Worm (Caenorhabditis elegans) whole organism, L1 larva: Measurements from ENCODE around the gene F42A10.6.
A peak's percentile ranks its signal among the peaks of the same experiment; 100 is the strongest.

ENCODE experiments used
- C16A3.4 ChIP-seq: fragments of 150-350 bp; optimal IDR thresholded peaks from 2 replicates; lab custom pipeline; 2014; ENCODE audit warnings: missing biosample characterization, missing genetic modification characterization
- C34B4.2 ChIP-seq: sonication (generic microtip); optimal IDR thresholded peaks from 2 replicates; lab custom pipeline; 2017; ENCODE audit warnings: mild to moderate bottlenecking, missing genetic modification characterization, missing compliant biosample characterization
- aha-1 ChIP-seq: fragments of 150-350 bp; optimal IDR thresholded peaks from 2 replicates; lab custom pipeline; 2014; ENCODE audit warnings: missing biosample characterization, missing genetic modification characterization
- alr-1 ChIP-seq: fragments of 200-800 bp; sonication (Bioruptor generic); optimal IDR thresholded peaks from 2 replicates; lab custom pipeline; 2018; ENCODE audit warnings: borderline replicate concordance, mild to moderate bottlenecking, missing genetic modification characterization, missing compliant biosample characterization
- ama-1 ChIP-seq: fragments of 150-350 bp; optimal IDR thresholded peaks from 2 replicates; lab custom pipeline; 2014
- ceh-63 ChIP-seq: fragments of 200-800 bp; sonication (Bioruptor generic); optimal IDR thresholded peaks from 2 replicates; lab custom pipeline; 2018; ENCODE audit warnings: mild to moderate bottlenecking, missing genetic modification characterization, missing compliant biosample characterization
- ceh-8 ChIP-seq: fragments of 200-800 bp; sonication (Bioruptor generic); optimal IDR thresholded peaks from 2 replicates; lab custom pipeline; 2018; ENCODE audit warnings: mild to moderate bottlenecking, missing genetic modification characterization, moderate library complexity, missing compliant biosample characterization
- ceh-90 ChIP-seq: sonication (generic microtip); optimal IDR thresholded peaks from 2 replicates; lab custom pipeline; 2016; ENCODE audit warnings: missing genetic modification characterization, missing compliant biosample characterization
- ces-1 ChIP-seq: fragments of 150-350 bp; optimal IDR thresholded peaks from 2 replicates; lab custom pipeline; 2014; ENCODE audit warnings: missing biosample characterization, missing genetic modification reagents, missing genetic modification characterization
- dpl-1 ChIP-seq, 3 experiments: fragments of 150-350 bp in 2 of 3; sonication (generic microtip) in 1 of 3; optimal IDR thresholded peaks; 2 replicates each; lab custom pipeline; 2014 to 2017; ENCODE audit warnings: missing biosample characterization in 3 of 3, missing genetic modification characterization in 3 of 3, missing genetic modification reagents in 3 of 3
- dsc-1 ChIP-seq: sonication (generic microtip); optimal IDR thresholded peaks from 2 replicates; lab custom pipeline; 2016; ENCODE audit warnings: mild to moderate bottlenecking, missing genetic modification characterization, missing compliant biosample characterization
- efl-3 ChIP-seq: fragments of 200-800 bp; sonication (Bioruptor generic); optimal IDR thresholded peaks from 2 replicates; lab custom pipeline; 2018; ENCODE audit warnings: mild to moderate bottlenecking, missing genetic modification characterization, missing compliant biosample characterization
- egl-13 ChIP-seq: sonication (generic microtip); optimal IDR thresholded peaks from 2 replicates; lab custom pipeline; 2016; ENCODE audit warnings: missing genotype, missing genetic modification reagents, missing genetic modification characterization, missing compliant biosample characterization
- egl-27 ChIP-seq, 2 experiments: fragments of 150-350 bp in 1 of 2; sonication (generic microtip); optimal IDR thresholded peaks; 3 replicates each; lab custom pipeline; 2017 to 2018; ENCODE audit warnings: missing biosample characterization in 2 of 2, missing genetic modification characterization in 2 of 2, missing genetic modification reagents in 2 of 2
- elt-2 ChIP-seq: sonication (generic microtip); optimal IDR thresholded peaks from 2 replicates; lab custom pipeline; 2016; ENCODE audit warnings: missing genetic modification characterization, mild to moderate bottlenecking, inconsistent platforms, missing compliant biosample characterization, missing genetic modification reagents
- elt-3 ChIP-seq, 6 experiments: fragments of 150-350 bp in 1 of 6; sonication (generic microtip); optimal IDR thresholded peaks; 2 replicates each; lab custom pipeline; 2017 to 2018; ENCODE audit warnings: missing biosample characterization in 6 of 6, missing genetic modification characterization in 6 of 6, inconsistent platforms in 1 of 6
- ets-5 ChIP-seq: fragments of 200-800 bp; sonication (Bioruptor generic); IDR thresholded peaks from 2 replicates; pipeline ENCODE4 v1.3.6; 2022; ENCODE audit warnings: missing genetic modification characterization, missing compliant biosample characterization
- grh-1 ChIP-seq: fragments of 200-800 bp; sonication (Bioruptor generic); IDR thresholded peaks from 2 replicates; pipeline ENCODE4 v1.3.6; 2022; ENCODE audit warnings: missing genetic modification reagents, missing genetic modification characterization, missing compliant biosample characterization
- hpl-2 ChIP-seq: fragments of 150-350 bp; optimal IDR thresholded peaks from 2 replicates; lab custom pipeline; 2014; ENCODE audit warnings: missing biosample characterization, missing genetic modification reagents, missing genetic modification characterization
- isw-1 ChIP-seq: fragments of 200-800 bp; sonication (Bioruptor generic); IDR thresholded peaks from 2 replicates; pipeline ENCODE4 v1.3.6; 2022; ENCODE audit warnings: missing genetic modification characterization, missing compliant biosample characterization
- jun-1 ChIP-seq: fragments of 150-350 bp; optimal IDR thresholded peaks from 2 replicates; lab custom pipeline; 2014; ENCODE audit warnings: missing biosample characterization, missing genetic modification reagents, missing genetic modification characterization
- lin-14 ChIP-seq: fragments of 200-800 bp; sonication (Bioruptor generic); optimal IDR thresholded peaks from 2 replicates; lab custom pipeline; 2018; ENCODE audit warnings: mild to moderate bottlenecking, missing genetic modification characterization, moderate library complexity, missing compliant biosample characterization
- lin-39 ChIP-seq: fragments of 150-350 bp; optimal IDR thresholded peaks from 2 replicates; lab custom pipeline; 2014; ENCODE audit warnings: missing biosample characterization, missing genetic modification reagents, missing genetic modification characterization
- lir-3 ChIP-seq: sonication (generic microtip); optimal IDR thresholded peaks from 2 replicates; lab custom pipeline; 2016; ENCODE audit warnings: mild to moderate bottlenecking, missing genetic modification characterization, moderate library complexity, missing compliant biosample characterization; ENCODE audit not compliant: poor library complexity
- lsy-2 ChIP-seq, 2 experiments: fragments of 150-350 bp; optimal IDR thresholded peaks; 2 replicates each; lab custom pipeline; 2014; ENCODE audit warnings: missing biosample characterization in 2 of 2, missing genetic modification characterization in 2 of 2
- mab-9 ChIP-seq: fragments of 200-800 bp; sonication (Bioruptor generic); IDR thresholded peaks from 2 replicates; pipeline ENCODE4 v1.3.6; 2022; ENCODE audit warnings: missing genetic modification reagents, missing genetic modification characterization, missing compliant biosample characterization
- mef-2 ChIP-seq: fragments of 150-350 bp; optimal IDR thresholded peaks from 2 replicates; lab custom pipeline; 2014; ENCODE audit warnings: missing biosample characterization, missing genetic modification characterization
- mep-1 ChIP-seq: fragments of 150-350 bp; optimal IDR thresholded peaks from 2 replicates; lab custom pipeline; 2014; ENCODE audit warnings: missing biosample characterization, missing genetic modification characterization
- nhr-11 ChIP-seq: fragments of 150-350 bp; optimal IDR thresholded peaks from 2 replicates; lab custom pipeline; 2014; ENCODE audit warnings: missing biosample characterization, missing genetic modification characterization
- nhr-19 ChIP-seq: fragments of 200-800 bp; sonication (Bioruptor generic); conservative IDR thresholded peaks from 2 replicates; pipeline ENCODE4 v1.3.6; 2022; ENCODE audit warnings: missing genetic modification characterization, missing compliant biosample characterization
- nhr-20 ChIP-seq: sonication (generic microtip); optimal IDR thresholded peaks from 2 replicates; lab custom pipeline; 2016; ENCODE audit warnings: mild to moderate bottlenecking, missing genetic modification characterization, missing compliant biosample characterization
- nhr-28 ChIP-seq: fragments of 150-350 bp; optimal IDR thresholded peaks from 2 replicates; lab custom pipeline; 2014; ENCODE audit warnings: missing biosample characterization, missing genetic modification characterization
- nhr-47 ChIP-seq: sonication (generic microtip); optimal IDR thresholded peaks from 2 replicates; lab custom pipeline; 2016; ENCODE audit warnings: mild to moderate bottlenecking, missing genetic modification characterization, moderate library complexity, missing compliant biosample characterization
- nhr-71 ChIP-seq: sonication (generic microtip); optimal IDR thresholded peaks from 2 replicates; lab custom pipeline; 2016; ENCODE audit warnings: mild to moderate bottlenecking, missing genetic modification characterization, moderate library complexity, missing compliant biosample characterization
- nhr-77 ChIP-seq: fragments of 150-350 bp; optimal IDR thresholded peaks from 2 replicates; lab custom pipeline; 2014; ENCODE audit warnings: missing biosample characterization, missing genetic modification characterization
- nhr-84 ChIP-seq: sonication (generic microtip); optimal IDR thresholded peaks from 2 replicates; lab custom pipeline; 2017; ENCODE audit warnings: missing biosample characterization, missing genetic modification characterization
- nhr-90 ChIP-seq: sonication (generic microtip); optimal IDR thresholded peaks from 2 replicates; lab custom pipeline; 2016; ENCODE audit warnings: mild to moderate bottlenecking, missing genetic modification characterization, missing compliant biosample characterization; ENCODE audit not compliant: poor library complexity
- pag-3 ChIP-seq: sonication (generic microtip); optimal IDR thresholded peaks from 2 replicates; lab custom pipeline; 2017; ENCODE audit warnings: missing genetic modification characterization, mild to moderate bottlenecking, missing compliant biosample characterization, antibody characterized with exemption, borderline replicate concordance; ENCODE audit not compliant: insufficient read depth
- pax-3 ChIP-seq: fragments of 200-800 bp; sonication (Bioruptor generic); optimal IDR thresholded peaks from 2 replicates; lab custom pipeline; 2018; ENCODE audit warnings: mild to moderate bottlenecking, missing genetic modification characterization, moderate library complexity, missing compliant biosample characterization
- pqm-1 ChIP-seq: sonication (generic microtip); optimal IDR thresholded peaks from 3 replicates; lab custom pipeline; 2017; ENCODE audit warnings: missing biosample characterization, missing genetic modification characterization
- sox-4 ChIP-seq: sonication (generic microtip); optimal IDR thresholded peaks from 2 replicates; lab custom pipeline; 2016; ENCODE audit warnings: missing genetic modification characterization, missing compliant biosample characterization
- sup-37 ChIP-seq: fragments of 200-800 bp; sonication (Bioruptor generic); optimal IDR thresholded peaks from 2 replicates; lab custom pipeline; 2018; ENCODE audit warnings: mild to moderate bottlenecking, missing genetic modification characterization, missing compliant biosample characterization
- tbx-2 ChIP-seq: sonication (generic microtip); optimal IDR thresholded peaks from 2 replicates; lab custom pipeline; 2016; ENCODE audit warnings: missing genetic modification characterization, missing compliant biosample characterization
- unc-62 ChIP-seq: fragments of 150-350 bp; optimal IDR thresholded peaks from 2 replicates; lab custom pipeline; 2014; ENCODE audit warnings: missing biosample characterization, missing genetic modification reagents, missing genetic modification characterization
- unc-86 ChIP-seq: sonication (generic microtip); optimal IDR thresholded peaks from 2 replicates; lab custom pipeline; 2016; ENCODE audit warnings: missing genetic modification characterization, missing compliant biosample characterization
- vab-15 ChIP-seq: sonication (generic microtip); optimal IDR thresholded peaks from 2 replicates; lab custom pipeline; 2017; ENCODE audit warnings: missing genotype, mild to moderate bottlenecking, missing genetic modification characterization, missing compliant biosample characterization
- zag-1 ChIP-seq: fragments of 150-350 bp; optimal IDR thresholded peaks from 2 replicates; lab custom pipeline; 2014; ENCODE audit warnings: missing biosample characterization, missing genetic modification characterization
- zip-4 ChIP-seq: fragments of 200-800 bp; sonication (Bioruptor generic); optimal IDR thresholded peaks from 2 replicates; lab custom pipeline; 2018; ENCODE audit warnings: mild to moderate bottlenecking, missing genetic modification characterization, moderate library complexity, missing compliant biosample characterization
- ztf-4 ChIP-seq: fragments of 150-350 bp; optimal IDR thresholded peaks from 2 replicates; lab custom pipeline; 2014; ENCODE audit warnings: missing biosample characterization, missing genetic modification characterization

Gene F42A10.6

ce11 chrIII:6207046-6207445, 30.4 kb upstream of the F42A10.6 start:
- TF ChIP-seq vab-15 (tag; lab: Kevin White, UChicago), result no peak
- TF ChIP-seq mab-9 (GFP tag; lab: Robert Waterston, UW), result no peak
- TF ChIP-seq egl-27 (tag; optimal IDR thresholded peaks at IDR 0.05; lab: Kevin White, UChicago), result no peak
- TF ChIP-seq, all 84 proteins: peak for 0

ce11 chrIII:6206161-6206853, 29.6 kb upstream of the F42A10.6 start, which contains the start of the genes sna-3 and rps-3:
Gene sna-3 (minus strand): TSS chrIII:6206211.
Gene rps-3 (plus strand): TSS chrIII:6206803.
- TF ChIP-seq nhr-47 (tag; lab: Kevin White, UChicago) (peak; percentile 72), alr-1 (tag; lab: Kevin White, UChicago) (no peak), elt-2 (tag; lab: Kevin White, UChicago) (no peak), nhr-77 (tag; lab: Kevin White, UChicago) (peak; percentile 70), ceh-63 (GFP tag; lab: Kevin White, UChicago) (no peak), tbx-2 (tag; lab: Kevin White, UChicago) (peak; percentile 63), C34B4.2 (tag; lab: Kevin White, UChicago) (no peak), mep-1 (tag; lab: Kevin White, UChicago) (peak; percentile 83), zag-1 (tag; lab: Kevin White, UChicago) (no peak), pqm-1 (tag; lab: Kevin White, UChicago) (no peak), C16A3.4 (peak; percentile 89), sox-4 (tag; lab: Kevin White, UChicago) (no peak), ces-1 (GFP tag; lab: Kevin White, UChicago) (no peak), nhr-19 (GFP tag; lab: Robert Waterston, UW) (peak; percentile 76), isw-1 (GFP tag; lab: Robert Waterston, UW) (peak; percentile 60), zip-4 (no peak), mef-2 (tag; lab: Kevin White, UChicago) (no peak), unc-62 (GFP tag; lab: Kevin White, UChicago) (no peak), nhr-28 (tag; lab: Kevin White, UChicago) (no peak), egl-13 (tag; lab: Kevin White, UChicago) (no peak), nhr-71 (tag; lab: Kevin White, UChicago) (peak; percentile 83), hpl-2 (GFP tag; lab: Kevin White, UChicago) (peak; percentile 27), jun-1 (tag; lab: Kevin White, UChicago) (no peak), nhr-11 (tag; lab: Kevin White, UChicago) (no peak), efl-3 (GFP tag; lab: Kevin White, UChicago) (no peak), ama-1 (lab: Kevin White, UChicago) (no peak), ceh-90 (no peak), dpl-1 (GFP tag; optimal IDR thresholded peaks at IDR 0.05; lab: Kevin White, UChicago) (peak; percentile 70 to 80 (median 78)), lin-14 (peak; percentile 70), nhr-84 (tag; lab: Kevin White, UChicago) (no peak), lin-39 (tag; lab: Kevin White, UChicago) (peak; percentile 23), ceh-8 (GFP tag; lab: Kevin White, UChicago) (peak; percentile 31), ets-5 (GFP tag; lab: Robert Waterston, UW) (no peak), lsy-2 (tag; optimal IDR thresholded peaks at IDR 0.05; lab: Kevin White, UChicago) (peak; percentile 84 to 93), unc-86 (tag; lab: Kevin White, UChicago) (peak; percentile 52), lir-3 (tag; lab: Kevin White, UChicago) (peak; percentile 25), egl-27 (tag; optimal IDR thresholded peaks at IDR 0.05; lab: Kevin White, UChicago) (no peak), pax-3 (tag; lab: Kevin White, UChicago) (no peak), grh-1 (GFP tag; lab: Robert Waterston, UW) (0 out of 2 replicates have a peak, but pooled peaks have one; percentile 27), elt-3 (tag; optimal IDR thresholded peaks at IDR 0.05; lab: Kevin White, UChicago) (peak in 4 of 6 experiments; percentile 30 to 69 (median 38)), sup-37 (no peak), nhr-20 (tag; lab: Kevin White, UChicago) (peak; percentile 62), ztf-4 (peak; percentile 7), pag-3 (tag; lab: Kevin White, UChicago) (no peak), dsc-1 (tag; lab: Kevin White, UChicago) (peak; percentile 44), aha-1 (tag; lab: Kevin White, UChicago) (no peak), nhr-90 (peak; percentile 57)
